Worm (Caenorhabditis elegans) whole organism, L2 larva: ENCODE data around the gene T14B4.20.
A peak's percentile ranks its signal among the peaks of the same experiment; 100 is the strongest.

Experiments
- C34F6.9 ChIP-seq: fragments of 150-350 bp; optimal IDR thresholded peaks from 2 replicates; lab custom pipeline; 2014; ENCODE audit warnings: missing biosample characterization, missing genetic modification characterization
- F13H6.1 ChIP-seq: sonication (generic microtip); optimal IDR thresholded peaks from 2 replicates; lab custom pipeline; 2016; ENCODE audit warnings: missing genetic modification characterization, missing compliant biosample characterization
- R02D3.7 ChIP-seq: fragments of 150-350 bp; optimal IDR thresholded peaks from 2 replicates; lab custom pipeline; 2014; ENCODE audit warnings: missing biosample characterization, missing genetic modification characterization
- Y55F3AM.14 ChIP-seq: fragments of 200-800 bp; sonication (Bioruptor generic); optimal IDR thresholded peaks from 2 replicates; lab custom pipeline; 2018; ENCODE audit warnings: mild to moderate bottlenecking, missing genetic modification characterization, missing compliant biosample characterization
- ZK546.5 ChIP-seq: sonication (generic microtip); optimal IDR thresholded peaks from 2 replicates; lab custom pipeline; 2017; ENCODE audit warnings: missing biosample characterization, missing genetic modification characterization
- alr-1 ChIP-seq: fragments of 150-350 bp; optimal IDR thresholded peaks from 2 replicates; lab custom pipeline; 2014; ENCODE audit warnings: missing biosample characterization, missing genetic modification characterization
- aly-2 ChIP-seq: fragments of 150-350 bp; optimal IDR thresholded peaks from 2 replicates; lab custom pipeline; 2014; ENCODE audit warnings: missing biosample characterization, missing genetic modification characterization
- ama-1 ChIP-seq: fragments of 150-350 bp; optimal IDR thresholded peaks from 2 replicates; lab custom pipeline; 2018; ENCODE audit warnings: inconsistent platforms
- blmp-1 ChIP-seq: sonication (generic microtip); optimal IDR thresholded peaks from 2 replicates; lab custom pipeline; 2017; ENCODE audit warnings: missing genetic modification characterization, mild to moderate bottlenecking, missing compliant biosample characterization, antibody characterized with exemption, moderate library complexity; ENCODE audit not compliant: insufficient read depth
- ceh-16 ChIP-seq: fragments of 150-350 bp; optimal IDR thresholded peaks from 2 replicates; lab custom pipeline; 2014; ENCODE audit warnings: missing biosample characterization, missing genetic modification characterization
- ceh-82 ChIP-seq: fragments of 150-350 bp; optimal IDR thresholded peaks from 2 replicates; lab custom pipeline; 2014; ENCODE audit warnings: missing biosample characterization, missing genetic modification characterization
- crh-2 ChIP-seq: sonication (generic microtip); optimal IDR thresholded peaks from 2 replicates; lab custom pipeline; 2017; ENCODE audit warnings: missing biosample characterization, missing genetic modification characterization
- dmd-4 ChIP-seq: sonication (generic microtip); optimal IDR thresholded peaks from 2 replicates; lab custom pipeline; 2017; ENCODE audit warnings: missing biosample characterization, missing genetic modification characterization
- egl-27 ChIP-seq: sonication (generic microtip); optimal IDR thresholded peaks from 3 replicates; lab custom pipeline; 2017; ENCODE audit warnings: missing biosample characterization, missing genetic modification reagents, missing genetic modification characterization
- elt-1 ChIP-seq: fragments of 150-350 bp; optimal IDR thresholded peaks from 2 replicates; lab custom pipeline; 2014; ENCODE audit warnings: missing biosample characterization, missing genetic modification characterization
- elt-3 ChIP-seq: sonication (generic microtip); optimal IDR thresholded peaks from 2 replicates; lab custom pipeline; 2017; ENCODE audit warnings: missing biosample characterization, missing genetic modification characterization
- fos-1 ChIP-seq: fragments of 150-350 bp; optimal IDR thresholded peaks from 2 replicates; lab custom pipeline; 2014; ENCODE audit warnings: missing biosample characterization, missing genetic modification characterization
- gmeb-1 ChIP-seq: fragments of 150-350 bp; optimal IDR thresholded peaks from 2 replicates; lab custom pipeline; 2014; ENCODE audit warnings: missing biosample characterization, missing genetic modification characterization
- lin-11 ChIP-seq: fragments of 150-350 bp; sonication (generic microtip); optimal IDR thresholded peaks from 2 replicates; lab custom pipeline; 2014; ENCODE audit warnings: missing biosample characterization, missing genetic modification characterization, inconsistent platforms, mixed read lengths
- lin-13 ChIP-seq: fragments of 150-350 bp; optimal IDR thresholded peaks from 2 replicates; lab custom pipeline; 2014; ENCODE audit warnings: missing biosample characterization, missing genetic modification reagents, missing genetic modification characterization
- lin-39 ChIP-seq: fragments of 150-350 bp; optimal IDR thresholded peaks from 2 replicates; lab custom pipeline; 2014; ENCODE audit warnings: missing biosample characterization, missing genetic modification reagents, missing genetic modification characterization
- lsy-2 ChIP-seq, 2 experiments: fragments of 150-350 bp in 1 of 2; sonication (generic microtip) in 1 of 2; optimal IDR thresholded peaks; 2 replicates each; lab custom pipeline; 2014 to 2017; ENCODE audit warnings: missing biosample characterization in 2 of 2, missing genetic modification characterization in 2 of 2
- mab-5 ChIP-seq: fragments of 150-350 bp; optimal IDR thresholded peaks from 2 replicates; lab custom pipeline; 2014; ENCODE audit warnings: missing biosample characterization, missing genetic modification characterization
- mbf-1 ChIP-seq: sonication (generic microtip); optimal IDR thresholded peaks from 2 replicates; lab custom pipeline; 2017; ENCODE audit warnings: missing biosample characterization, missing genetic modification characterization
- mdl-1 ChIP-seq, 2 experiments: fragments of 150-350 bp in 1 of 2; sonication (generic microtip) in 1 of 2; optimal IDR thresholded peaks; 2 replicates each; lab custom pipeline; 2017; ENCODE audit warnings: missing biosample characterization in 2 of 2, missing genetic modification characterization in 2 of 2
- nhr-10 ChIP-seq: sonication (generic microtip); optimal IDR thresholded peaks from 2 replicates; lab custom pipeline; 2017; ENCODE audit warnings: missing biosample characterization, missing genetic modification characterization
- nhr-11 ChIP-seq: fragments of 150-350 bp; optimal IDR thresholded peaks from 2 replicates; lab custom pipeline; 2014; ENCODE audit warnings: missing biosample characterization, missing genetic modification characterization
- nhr-12 ChIP-seq: fragments of 150-350 bp; optimal IDR thresholded peaks from 2 replicates; lab custom pipeline; 2014; ENCODE audit warnings: missing biosample characterization, missing genetic modification characterization
- nhr-129 ChIP-seq: fragments of 150-350 bp; optimal IDR thresholded peaks from 2 replicates; lab custom pipeline; 2014; ENCODE audit warnings: missing biosample characterization, missing genetic modification characterization
- nhr-21 ChIP-seq: fragments of 150-350 bp; optimal IDR thresholded peaks from 2 replicates; lab custom pipeline; 2014; ENCODE audit warnings: missing biosample characterization, missing genetic modification characterization
- nhr-23 ChIP-seq: fragments of 150-350 bp; optimal IDR thresholded peaks from 2 replicates; lab custom pipeline; 2014; ENCODE audit warnings: missing biosample characterization, missing genetic modification reagents, missing genetic modification characterization
- nhr-237 ChIP-seq: fragments of 150-350 bp; optimal IDR thresholded peaks from 2 replicates; lab custom pipeline; 2014; ENCODE audit warnings: missing biosample characterization, missing genetic modification characterization
- nhr-25 ChIP-seq: fragments of 150-350 bp; sonication (generic microtip); optimal IDR thresholded peaks from 3 replicates; lab custom pipeline; 2014; ENCODE audit warnings: missing biosample characterization, missing genetic modification characterization
- nhr-6 ChIP-seq: fragments of 150-350 bp; optimal IDR thresholded peaks from 2 replicates; lab custom pipeline; 2014; ENCODE audit warnings: missing biosample characterization, missing genetic modification characterization
- nhr-77 ChIP-seq: fragments of 150-350 bp; optimal IDR thresholded peaks from 2 replicates; lab custom pipeline; 2014; ENCODE audit warnings: missing biosample characterization, missing genetic modification characterization
- peb-1 ChIP-seq: fragments of 150-350 bp; optimal IDR thresholded peaks from 2 replicates; lab custom pipeline; 2014; ENCODE audit warnings: missing biosample characterization, missing genetic modification characterization
- sem-4 ChIP-seq: fragments of 150-350 bp; optimal IDR thresholded peaks from 2 replicates; lab custom pipeline; 2014; ENCODE audit warnings: missing biosample characterization, missing genetic modification reagents, missing genetic modification characterization
- skn-1 ChIP-seq: sonication (generic microtip); optimal IDR thresholded peaks from 2 replicates; lab custom pipeline; 2017; ENCODE audit warnings: missing biosample characterization, missing genetic modification characterization
- sma-3 ChIP-seq: sonication (generic microtip); optimal IDR thresholded peaks from 2 replicates; lab custom pipeline; 2016; ENCODE audit warnings: missing genetic modification reagents, missing genetic modification characterization, missing compliant biosample characterization
- sma-9 ChIP-seq, 2 experiments: fragments of 150-350 bp in 1 of 2; sonication (generic microtip) in 1 of 2; optimal IDR thresholded peaks; 2 replicates each; lab custom pipeline; 2014 to 2016; ENCODE audit warnings: missing genetic modification characterization in 2 of 2, mild to moderate bottlenecking in 1 of 2, missing biosample characterization in 1 of 2, missing compliant biosample characterization in 1 of 2, missing genetic modification reagents in 1 of 2, moderate library complexity in 1 of 2
- snpc-4 ChIP-seq: fragments of 150-350 bp; optimal IDR thresholded peaks from 2 replicates; lab custom pipeline; 2014; ENCODE audit warnings: missing biosample characterization, missing genetic modification characterization
- unc-39 ChIP-seq: fragments of 150-350 bp; optimal IDR thresholded peaks from 2 replicates; lab custom pipeline; 2014; ENCODE audit warnings: missing biosample characterization, missing genetic modification characterization
- unc-55 ChIP-seq: fragments of 150-350 bp; sonication (generic microtip); optimal IDR thresholded peaks from 3 replicates; lab custom pipeline; 2014; ENCODE audit warnings: missing biosample characterization, missing genetic modification reagents, missing genetic modification characterization
- unc-62 ChIP-seq: fragments of 150-350 bp; optimal IDR thresholded peaks from 2 replicates; lab custom pipeline; 2014; ENCODE audit warnings: missing biosample characterization, missing genetic modification reagents, missing genetic modification characterization
- zag-1 ChIP-seq: fragments of 150-350 bp; optimal IDR thresholded peaks from 2 replicates; lab custom pipeline; 2014; ENCODE audit warnings: missing biosample characterization, missing genetic modification characterization
- ztf-1 ChIP-seq: fragments of 200-800 bp; sonication (Bioruptor generic); conservative IDR thresholded peaks from 2 replicates; pipeline ENCODE4 v1.3.6; 2022; ENCODE audit warnings: missing genetic modification characterization, missing compliant biosample characterization
- ztf-11 ChIP-seq: sonication (generic microtip); optimal IDR thresholded peaks from 2 replicates; lab custom pipeline; 2017; ENCODE audit warnings: missing biosample characterization, missing genetic modification characterization
- ztf-4 ChIP-seq: fragments of 150-350 bp; optimal IDR thresholded peaks from 2 replicates; lab custom pipeline; 2014; ENCODE audit warnings: missing biosample characterization, missing genetic modification characterization

Gene T14B4.20

ce11 chrII:6712177-6712981 lies 4.3 kb upstream of the T14B4.20 start, which contains the start of the genes dpy-10 and T14B4.19:
Gene dpy-10, minus strand, starts transcription at chrII:6712227.
Gene T14B4.19, minus strand, starts transcription at chrII:6712931.
- no peak for TF ChIP-seq ama-1 (lab: Kevin White, UChicago)
- TF ChIP-seq elt-1, result peak; percentile 42
- no peak for TF ChIP-seq crh-2 (tag; lab: Kevin White, UChicago)
- no peak for TF ChIP-seq lin-11 (tag; lab: Kevin White, UChicago)
- TF ChIP-seq peb-1 (tag; lab: Kevin White, UChicago), result no peak
- peak; percentile 92 for TF ChIP-seq blmp-1 (tag; lab: Kevin White, UChicago)
- TF ChIP-seq fos-1 (tag; lab: Kevin White, UChicago), result peak; percentile 33
- no peak for TF ChIP-seq elt-3 (tag; lab: Kevin White, UChicago)
- TF ChIP-seq mbf-1, result no peak
- no peak for TF ChIP-seq nhr-237 (tag; lab: Kevin White, UChicago)
- TF ChIP-seq C34F6.9 (tag; lab: Kevin White, UChicago), result no peak
- no peak for TF ChIP-seq zag-1 (tag; lab: Kevin White, UChicago)
- TF ChIP-seq lsy-2 (tag; optimal IDR thresholded peaks at IDR 0.05; lab: Kevin White, UChicago), result peak in 1 of 2 experiments; percentile 63
- TF ChIP-seq nhr-23 (tag; lab: Kevin White, UChicago), result no peak
- no peak for TF ChIP-seq F13H6.1 (tag; lab: Kevin White, UChicago)
- no peak for TF ChIP-seq alr-1
- TF ChIP-seq ceh-82 (tag; lab: Kevin White, UChicago), result no peak
- no peak for TF ChIP-seq skn-1
- TF ChIP-seq ztf-11, result no peak
- TF ChIP-seq lin-39 (tag; lab: Kevin White, UChicago), result no peak
- no peak for TF ChIP-seq R02D3.7
- TF ChIP-seq nhr-11 (tag; lab: Kevin White, UChicago), result no peak
- no peak for TF ChIP-seq Y55F3AM.14
- no peak for TF ChIP-seq snpc-4 (tag; lab: Kevin White, UChicago)
- TF ChIP-seq sem-4 (tag; lab: Kevin White, UChicago), result peak; percentile 16
- no peak for TF ChIP-seq nhr-77 (tag; lab: Kevin White, UChicago)
- TF ChIP-seq unc-62 (GFP tag; lab: Kevin White, UChicago), result no peak
- TF ChIP-seq dmd-4, result no peak
- no peak for TF ChIP-seq mdl-1 (tag; optimal IDR thresholded peaks at IDR 0.05; lab: Kevin White, UChicago)
- TF ChIP-seq nhr-12 (tag; lab: Kevin White, UChicago), result no peak
- no peak for TF ChIP-seq unc-39 (tag; lab: Kevin White, UChicago)
- peak; percentile 51 for TF ChIP-seq sma-3 (GFP tag; lab: Kevin White, UChicago)
- TF ChIP-seq nhr-25 (tag; lab: Kevin White, UChicago), result no peak
- TF ChIP-seq nhr-21 (tag; lab: Kevin White, UChicago), result peak; percentile 92
- TF ChIP-seq gmeb-1 (tag; lab: Kevin White, UChicago), result no peak
- TF ChIP-seq sma-9 (GFP tag; optimal IDR thresholded peaks at IDR 0.05; lab: Kevin White, UChicago), result peak; percentile 84
- TF ChIP-seq sma-9 (tag; optimal IDR thresholded peaks at IDR 0.05; lab: Kevin White, UChicago), result no peak
- TF ChIP-seq ztf-1 (GFP tag; lab: Robert Waterston, UW), result no peak
- TF ChIP-seq aly-2 (tag; lab: Kevin White, UChicago), result no peak
- TF ChIP-seq ceh-16, result no peak
- no peak for TF ChIP-seq nhr-10 (tag; lab: Kevin White, UChicago)
- TF ChIP-seq ztf-4, result no peak
- peak; percentile 9 for TF ChIP-seq egl-27
- no peak for TF ChIP-seq ZK546.5 (tag; lab: Kevin White, UChicago)
- no peak for TF ChIP-seq lin-13 (GFP tag; lab: Kevin White, UChicago)
- no peak for TF ChIP-seq nhr-6 (tag; lab: Kevin White, UChicago)
- no peak for TF ChIP-seq unc-55 (GFP tag; lab: Kevin White, UChicago)
- TF ChIP-seq mab-5 (tag; lab: Kevin White, UChicago), result no peak
- no peak for TF ChIP-seq nhr-129 (tag; lab: Kevin White, UChicago)
